Worm (Caenorhabditis elegans) whole organism, early embryonic: ENCODE measurements around the gene tat-3.

ENCODE experiments used
- B0310.2 ChIP-seq: sonication (generic microtip); optimal IDR thresholded peaks from 2 replicates; lab custom pipeline; 2016; ENCODE audit warnings: mild to moderate bottlenecking, missing genetic modification characterization, missing compliant biosample characterization
- ama-1 ChIP-seq: fragments of 150-350 bp; optimal IDR thresholded peaks from 2 replicates; lab custom pipeline; 2014
- ceh-13 ChIP-seq: fragments of 200-800 bp; sonication (Bioruptor generic); optimal IDR thresholded peaks from 2 replicates; lab custom pipeline; 2018; ENCODE audit warnings: mild to moderate bottlenecking, missing genetic modification characterization, missing compliant biosample characterization
- flt-1 ChIP-seq: fragments of 200-800 bp; sonication (Bioruptor generic); IDR thresholded peaks from 2 replicates; pipeline ENCODE4 v1.3.6; 2022; ENCODE audit warnings: missing genetic modification characterization, missing compliant biosample characterization
- hmbx-1 ChIP-seq: sonication (generic microtip); optimal IDR thresholded peaks from 2 replicates; lab custom pipeline; 2016; ENCODE audit warnings: mild to moderate bottlenecking, missing genetic modification characterization, missing compliant biosample characterization
- sea-1 ChIP-seq: fragments of 200-800 bp; sonication (Bioruptor generic); conservative IDR thresholded peaks from 2 replicates; pipeline ENCODE4 v1.3.6; 2022; ENCODE audit warnings: missing genetic modification characterization, missing compliant biosample characterization
- tbx-11 ChIP-seq: fragments of 200-800 bp; sonication (Bioruptor generic); IDR thresholded peaks from 2 replicates; pipeline ENCODE4 v1.3.6; 2022; ENCODE audit warnings: missing genetic modification characterization, missing compliant biosample characterization

- TF ChIP-seq hmbx-1 (tag; lab: Kevin White, UChicago), result no peak
- TF ChIP-seq ama-1 (lab: Kevin White, UChicago), result no peak
- no peak for TF ChIP-seq B0310.2 (tag; lab: Kevin White, UChicago)
- no peak for TF ChIP-seq ceh-13
- no peak for TF ChIP-seq flt-1 (GFP tag; lab: Robert Waterston, UW)
- no peak for TF ChIP-seq tbx-11 (GFP tag; lab: Robert Waterston, UW)
- no peak for TF ChIP-seq sea-1
Measured at ce11 chrIII:10747620-10748479, 17.3 kb upstream of the tat-3 start, which contains the start of the genes ran-1 and dkc-1.
